Fruit fly (Drosophila melanogaster): ENCODE results near the gene chp.

Gene chp

dm6 chr3R:31210630-31211029 lies at the start of gene chp:
Gene chp, minus strand, starts transcription at chr3R:31210730.
- no peak for TF ChIP-seq EcR (GFP tag; optimal IDR thresholded peaks at IDR 0.05)
- TF ChIP-seq CG8301 (tag; optimal IDR thresholded peaks at IDR 0.05), result no peak
- TF ChIP-seq CG8159 (tag; optimal IDR thresholded peaks at IDR 0.05), result no peak
- TF ChIP-seq Pif1B (GFP tag; optimal IDR thresholded peaks at IDR 0.05), result no peak
- TF ChIP-seq CG13204 (GFP tag; optimal IDR thresholded peaks at IDR 0.05), result no peak
- TF ChIP-seq Ets98B (GFP tag; IDR thresholded peaks at IDR 0.05), result no peak
- no peak for TF ChIP-seq D1 (tag; optimal IDR thresholded peaks at IDR 0.05)

DNA sequence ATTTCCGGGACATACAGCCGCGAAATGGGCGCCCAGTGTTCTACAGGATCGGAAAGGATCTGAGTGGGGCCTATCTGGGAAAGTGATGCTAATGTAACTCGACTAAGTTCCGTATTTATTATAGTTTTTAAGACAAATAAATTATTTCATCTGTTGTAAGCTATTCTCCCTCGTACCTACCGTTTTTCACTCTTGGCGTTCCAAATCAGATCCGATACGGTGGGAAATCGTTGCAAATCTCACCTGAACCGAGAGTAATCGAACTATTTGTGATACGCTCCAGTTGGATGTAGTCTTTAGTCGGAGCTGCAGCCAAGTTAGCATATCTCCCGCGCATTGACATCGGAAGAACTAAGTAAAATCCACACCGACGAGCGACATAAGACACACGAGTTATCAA lies 49.4 kb upstream of the chp start, which contains the start of gene CAH16:
Gene CAH16 (plus strand): TSS at position 301 of the 400 bp plus-strand sequence.
- TF ChIP-seq CG10348 (GFP tag; IDR thresholded peaks at IDR 0.05), result no peak
- no peak for TF ChIP-seq CG4496 (GFP tag; IDR thresholded peaks at IDR 0.05)
- no peak for TF ChIP-seq CG14655 (GFP tag; optimal IDR thresholded peaks at IDR 0.05)
- no peak for TF ChIP-seq EcR (GFP tag; optimal IDR thresholded peaks at IDR 0.05)
- TF ChIP-seq rn (GFP tag; IDR thresholded peaks at IDR 0.05), result no peak
- no peak for TF ChIP-seq CG34367 (tag; optimal IDR thresholded peaks at IDR 0.05)
- TF ChIP-seq CG8159 (tag; optimal IDR thresholded peaks at IDR 0.05), result no peak
- TF ChIP-seq CG32121 (GFP tag; IDR thresholded peaks at IDR 0.05), result no peak
- no peak for TF ChIP-seq CG13204 (GFP tag; optimal IDR thresholded peaks at IDR 0.05)
- TF ChIP-seq fd96Ca (GFP tag; IDR thresholded peaks at IDR 0.05), result no peak
- no peak for TF ChIP-seq CG17806 (tag; optimal IDR thresholded peaks at IDR 0.05)
- TF ChIP-seq D1 (tag; optimal IDR thresholded peaks at IDR 0.05), result no peak
- TF ChIP-seq Ets98B (GFP tag; IDR thresholded peaks at IDR 0.05), result no peak
- TF ChIP-seq Snoo (tag; optimal IDR thresholded peaks at IDR 0.05), result no peak

DNA sequence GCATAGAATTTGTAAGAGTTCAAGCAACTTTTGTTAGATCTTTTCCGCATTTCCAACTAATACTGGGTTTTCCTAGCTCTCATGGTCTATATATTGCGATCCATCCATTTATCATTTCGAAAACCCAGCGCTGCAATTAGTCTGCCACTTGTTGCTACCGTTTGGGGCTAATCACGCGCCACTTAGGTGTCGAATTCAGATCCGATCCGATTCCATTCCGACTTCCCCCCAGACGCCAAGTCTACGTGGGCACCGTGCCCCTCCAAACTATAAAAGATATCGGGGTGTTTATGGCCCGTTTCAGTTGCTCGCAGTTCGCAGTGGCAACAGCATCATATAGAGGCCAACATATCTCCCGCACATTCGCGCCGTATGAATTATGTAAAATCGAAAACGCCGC lies 46.8 kb upstream of the chp start, which contains the start of gene CAH6:
Gene CAH6 (plus strand): TSS at position 301 of the 400 bp plus-strand sequence.
- TF ChIP-seq Ets98B (GFP tag; IDR thresholded peaks at IDR 0.05) (no peak), CG10348 (GFP tag; IDR thresholded peaks at IDR 0.05) (no peak), fd96Ca (GFP tag; IDR thresholded peaks at IDR 0.05) (no peak), CG32121 (GFP tag; IDR thresholded peaks at IDR 0.05) (no peak), CG4496 (GFP tag; IDR thresholded peaks at IDR 0.05) (no peak), gl (tag; optimal IDR thresholded peaks at IDR 0.05) (no peak), EcR (GFP tag; optimal IDR thresholded peaks at IDR 0.05) (no peak), CG9948 (tag; optimal IDR thresholded peaks at IDR 0.05) (no peak), D1 (tag; optimal IDR thresholded peaks at IDR 0.05) (no peak), CG14655 (GFP tag; optimal IDR thresholded peaks at IDR 0.05) (no peak), CG12605 (GFP tag; IDR thresholded peaks at IDR 0.05) (no peak), CG13204 (GFP tag; optimal IDR thresholded peaks at IDR 0.05) (no peak), CG8159 (tag; optimal IDR thresholded peaks at IDR 0.05) (no peak), CG34367 (tag; optimal IDR thresholded peaks at IDR 0.05) (no peak), CG15710 (tag; optimal IDR thresholded peaks at IDR 0.05) (no peak)

dm6 chr3R:31254808-31255207 lies 44.3 kb upstream of the chp start, which contains the start of the genes CG1750 and spn-F:
Gene CG1750, minus strand, starts transcription at chr3R:31254900.
Gene spn-F, plus strand, starts transcription at chr3R:31255127.
- TF ChIP-seq Pif1B (GFP tag; optimal IDR thresholded peaks at IDR 0.05) (no peak), CG8301 (tag; optimal IDR thresholded peaks at IDR 0.05) (no peak), D1 (tag; optimal IDR thresholded peaks at IDR 0.05) (no peak), CG9948 (tag; optimal IDR thresholded peaks at IDR 0.05) (no peak), Snoo (tag; optimal IDR thresholded peaks at IDR 0.05) (no peak), CG32121 (GFP tag; IDR thresholded peaks at IDR 0.05) (no peak), CG17806 (tag; optimal IDR thresholded peaks at IDR 0.05) (no peak), fd96Ca (GFP tag; IDR thresholded peaks at IDR 0.05) (no peak), CG14655 (GFP tag; optimal IDR thresholded peaks at IDR 0.05) (no peak), CG10348 (GFP tag; IDR thresholded peaks at IDR 0.05) (no peak), CG13204 (GFP tag; optimal IDR thresholded peaks at IDR 0.05) (no peak), CG15710 (tag; optimal IDR thresholded peaks at IDR 0.05) (no peak), CG12605 (GFP tag; IDR thresholded peaks at IDR 0.05) (no peak), CG34367 (tag; optimal IDR thresholded peaks at IDR 0.05) (no peak), CG8159 (tag; optimal IDR thresholded peaks at IDR 0.05) (no peak), gl (tag; optimal IDR thresholded peaks at IDR 0.05) (no peak), Pif1A (GFP tag; optimal IDR thresholded peaks at IDR 0.05) (no peak), Ets98B (GFP tag; IDR thresholded peaks at IDR 0.05) (no peak), EcR (GFP tag; optimal IDR thresholded peaks at IDR 0.05) (no peak)

DNA sequence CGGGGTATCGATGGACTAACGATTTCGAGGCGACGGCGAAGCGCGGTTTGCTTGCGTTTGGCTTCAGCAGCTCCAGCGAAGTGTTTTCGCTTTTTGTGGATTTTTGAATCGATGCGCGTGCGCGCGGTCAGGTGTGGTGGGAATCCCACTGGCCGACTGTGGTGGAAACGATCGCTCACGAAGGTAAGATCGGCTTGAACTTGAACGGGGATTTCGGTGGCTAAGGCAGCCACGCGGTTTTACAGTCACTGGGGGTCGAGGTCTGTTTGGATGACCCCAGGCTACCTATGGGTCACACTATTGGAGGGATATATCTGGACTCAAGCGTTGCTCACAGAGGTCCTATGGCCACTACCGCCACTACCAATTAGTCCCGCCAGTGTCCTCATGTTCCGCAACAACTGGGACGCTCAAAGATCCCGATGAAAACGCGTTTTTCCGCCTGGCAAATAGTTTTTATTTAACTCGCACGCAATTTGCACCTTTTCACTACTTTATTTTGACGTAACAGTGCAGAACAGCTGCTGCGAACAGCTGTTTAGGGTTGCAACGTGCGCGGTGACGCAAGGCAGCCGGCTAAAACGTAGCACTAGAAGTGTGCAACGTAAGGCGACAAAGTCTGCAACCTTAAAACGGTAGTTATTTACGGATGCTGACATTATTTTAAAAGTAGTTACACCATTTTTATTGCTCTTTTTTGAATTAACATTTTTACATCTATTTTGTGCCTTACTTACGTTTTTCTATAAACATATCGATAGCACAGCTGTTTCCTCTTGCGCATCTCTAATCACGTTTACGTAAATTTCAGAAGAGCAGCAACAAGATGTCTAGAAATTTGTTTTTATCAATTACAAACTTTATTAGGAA lies 41.8 kb upstream of the chp start, which contains the start of the genes qless and mRpL32:
Gene qless (minus strand): TSS at position 516 of the 870 bp plus-strand sequence.
Gene mRpL32 (plus strand): TSS at position 780 of the 870 bp plus-strand sequence.
- TF ChIP-seq Pif1A (GFP tag; optimal IDR thresholded peaks at IDR 0.05) (no peak), CG32121 (GFP tag; IDR thresholded peaks at IDR 0.05) (peak; percentile 64), Snoo (tag; optimal IDR thresholded peaks at IDR 0.05) (no peak), Pif1B (GFP tag; optimal IDR thresholded peaks at IDR 0.05) (no peak), CG10348 (GFP tag; IDR thresholded peaks at IDR 0.05) (no peak), CG17806 (tag; optimal IDR thresholded peaks at IDR 0.05) (peak; percentile 52), CG13204 (GFP tag; optimal IDR thresholded peaks at IDR 0.05) (no peak), EcR (GFP tag; optimal IDR thresholded peaks at IDR 0.05) (peak; percentile 68), D1 (tag; optimal IDR thresholded peaks at IDR 0.05) (no peak), rn (GFP tag; IDR thresholded peaks at IDR 0.05) (peak; percentile 62; the same call in 1 of the 2 replicates), CG12605 (GFP tag; IDR thresholded peaks at IDR 0.05) (no peak), fd96Ca (GFP tag; IDR thresholded peaks at IDR 0.05) (peak; percentile 65; the same call in 2 of the 3 replicates), CG15710 (tag; optimal IDR thresholded peaks at IDR 0.05) (no peak), Ets98B (GFP tag; IDR thresholded peaks at IDR 0.05) (peak; percentile 69), CG8159 (tag; optimal IDR thresholded peaks at IDR 0.05) (no peak), CG8301 (tag; optimal IDR thresholded peaks at IDR 0.05) (no peak), CG14655 (GFP tag; optimal IDR thresholded peaks at IDR 0.05) (no peak), gl (tag; optimal IDR thresholded peaks at IDR 0.05) (no peak), CG4496 (GFP tag; IDR thresholded peaks at IDR 0.05) (peak; percentile 77; the same call in 2 of the 3 replicates), CG34367 (tag; optimal IDR thresholded peaks at IDR 0.05) (no peak), CG9948 (tag; optimal IDR thresholded peaks at IDR 0.05) (peak; percentile 31)
